Worm (Caenorhabditis elegans) whole organism, early embryonic: ENCODE results near the gene snr-5.

Experiments
- ama-1 ChIP-seq: fragments of 150-350 bp; optimal IDR thresholded peaks from 2 replicates; lab custom pipeline; 2014
- ceh-13 ChIP-seq: fragments of 200-800 bp; sonication (Bioruptor generic); optimal IDR thresholded peaks from 2 replicates; lab custom pipeline; 2018; ENCODE audit warnings: mild to moderate bottlenecking, missing genetic modification characterization, missing compliant biosample characterization
- ceh-36 ChIP-seq: sonication (generic microtip); optimal IDR thresholded peaks from 2 replicates; lab custom pipeline; 2016; ENCODE audit warnings: missing genetic modification characterization, inconsistent platforms, missing compliant biosample characterization
- ets-7 ChIP-seq: sonication (generic microtip); optimal IDR thresholded peaks from 2 replicates; lab custom pipeline; 2016; ENCODE audit warnings: missing genotype, missing genetic modification characterization, missing compliant biosample characterization
- flt-1 ChIP-seq: fragments of 200-800 bp; sonication (Bioruptor generic); IDR thresholded peaks from 2 replicates; pipeline ENCODE4 v1.3.6; 2022; ENCODE audit warnings: missing genetic modification characterization, missing compliant biosample characterization
- sea-1 ChIP-seq: fragments of 200-800 bp; sonication (Bioruptor generic); conservative IDR thresholded peaks from 2 replicates; pipeline ENCODE4 v1.3.6; 2022; ENCODE audit warnings: missing genetic modification characterization, missing compliant biosample characterization
- tbx-37 ChIP-seq: fragments of 200-800 bp; sonication (Bioruptor generic); conservative IDR thresholded peaks from 2 replicates; pipeline ENCODE4 v1.3.6; 2022; ENCODE audit warnings: missing genetic modification reagents, missing genetic modification characterization, missing compliant biosample characterization
- tra-4 ChIP-seq: sonication (generic microtip); optimal IDR thresholded peaks from 2 replicates; lab custom pipeline; 2017; ENCODE audit warnings: missing genetic modification characterization, missing compliant biosample characterization

- TF ChIP-seq flt-1 (GFP tag; lab: Robert Waterston, UW) = no peak
- no peak for TF ChIP-seq tra-4 (tag; lab: Kevin White, UChicago)
- no peak for TF ChIP-seq ceh-13 (GFP tag; lab: Kevin White, UChicago)
- no peak for TF ChIP-seq sea-1 (GFP tag; lab: Robert Waterston, UW)
- no peak for TF ChIP-seq ceh-36
- TF ChIP-seq tbx-37 = no peak
- TF ChIP-seq ets-7 = no peak
- no peak for TF ChIP-seq ama-1 (lab: Kevin White, UChicago)
Observed at ce11 chrIII:7894724-7895123, 32.9 kb downstream of the snr-5 start, which contains the start of gene ZK688.4.
